Fruit fly (Drosophila melanogaster): ENCODE data around the gene vanin-like.
A peak's percentile ranks its signal among the peaks of the same experiment; 100 is the strongest.

vanin-like gene

dm6 chrX:6225472-6226049, 23.2 kb upstream of the vanin-like start, which contains the start of gene dtn (continued):
- TF ChIP-seq Dref (GFP tag; IDR thresholded peaks at IDR 0.05) (peak; percentile 37), mld (GFP tag; IDR thresholded peaks at IDR 0.05; ENCODE audit: partially characterized antibody) (no peak), Med (GFP tag) (peak; percentile 57), hkb (optimal IDR thresholded peaks at IDR 0.05) (no peak), hkb (GFP tag; IDR thresholded peaks at IDR 0.05) (no peak), CG32767 (GFP tag; IDR thresholded peaks at IDR 0.05) (peak; percentile 76; the same call in 1 of the 2 replicates), crol (GFP tag; IDR thresholded peaks at IDR 0.05) (no peak), tap (tag; optimal IDR thresholded peaks at IDR 0.05) (no peak), Hmx (GFP tag; optimal IDR thresholded peaks at IDR 0.05) (no peak), CG3281 (GFP tag; optimal IDR thresholded peaks at IDR 0.05) (no peak), hb (GFP tag; IDR thresholded peaks at IDR 0.05; ENCODE audit: partially characterized antibody) (no peak), CG34376 (GFP tag; optimal IDR thresholded peaks at IDR 0.05) (peak; percentile 3), Bgb (GFP tag; IDR thresholded peaks at IDR 0.05; ENCODE audit: partially characterized antibody) (no peak), Nf-YB (GFP tag; optimal IDR thresholded peaks at IDR 0.05) (no peak), CG10267 (tag; optimal IDR thresholded peaks at IDR 0.05) (peak; percentile 13), lab (GFP tag; optimal IDR thresholded peaks at IDR 0.05) (no peak), NfI (GFP tag; optimal IDR thresholded peaks at IDR 0.05) (no peak), CG3407 (GFP tag; optimal IDR thresholded peaks at IDR 0.05) (no peak), CG8089 (GFP tag; optimal IDR thresholded peaks at IDR 0.05) (no peak), trem (tag; optimal IDR thresholded peaks at IDR 0.05) (peak; percentile 86), CG15073 (GFP tag; optimal IDR thresholded peaks at IDR 0.05) (no peak), CG8478 (optimal IDR thresholded peaks at IDR 0.05) (peak; percentile 92), z (GFP tag; IDR thresholded peaks at IDR 0.05) (no peak), Hmr (GFP tag; optimal IDR thresholded peaks at IDR 0.05) (no peak), Atf-2 (GFP tag; optimal IDR thresholded peaks at IDR 0.05) (no peak), CHES-1-like (GFP tag; optimal IDR thresholded peaks at IDR 0.05) (no peak), HLH54F (GFP tag; optimal IDR thresholded peaks at IDR 0.05) (no peak), CG13296 (GFP tag; optimal IDR thresholded peaks at IDR 0.05) (no peak), TFAM (GFP tag; optimal IDR thresholded peaks at IDR 0.05) (no peak), chif (GFP tag; optimal IDR thresholded peaks at IDR 0.05) (no peak), Hr39 (optimal IDR thresholded peaks at IDR 0.05) (no peak), Dad (GFP tag; optimal IDR thresholded peaks at IDR 0.05) (no peak), rib (GFP tag; IDR thresholded peaks at IDR 0.05) (no peak), salm (tag; optimal IDR thresholded peaks at IDR 0.05) (no peak), CG10147 (GFP tag; optimal IDR thresholded peaks at IDR 0.05) (peak; percentile 5), CG7745 (tag; optimal IDR thresholded peaks at IDR 0.05) (no peak), kah (GFP tag; optimal IDR thresholded peaks at IDR 0.05) (no peak), dimm (GFP tag; IDR thresholded peaks at IDR 0.05) (no peak), CG7556 (GFP tag; optimal IDR thresholded peaks at IDR 0.05) (no peak), CG11085 (GFP tag; IDR thresholded peaks at IDR 0.05) (no peak), fd3F (GFP tag; optimal IDR thresholded peaks at IDR 0.05) (no peak), CG18599 (GFP tag; optimal IDR thresholded peaks at IDR 0.05) (no peak), dysf (GFP tag; IDR thresholded peaks at IDR 0.05) (no peak), CG1529 (GFP tag; optimal IDR thresholded peaks at IDR 0.05) (no peak), CG13123 (GFP tag; optimal IDR thresholded peaks at IDR 0.05) (no peak), CG17361 (GFP tag; IDR thresholded peaks at IDR 0.05) (no peak), CG8290 (GFP tag; optimal IDR thresholded peaks at IDR 0.05) (no peak), CG8290 (tag; optimal IDR thresholded peaks at IDR 0.05) (no peak), pita (GFP tag; optimal IDR thresholded peaks at IDR 0.05) (no peak), CG13287 (GFP tag; IDR thresholded peaks at IDR 0.05; ENCODE audit: partially characterized antibody) (0 out of 2 replicates have a peak, but pooled peaks have one; percentile 44), MBD-R2 (GFP tag; IDR thresholded peaks at IDR 0.05) (peak; percentile 54; the same call in 1 of the 2 replicates), mam (GFP tag; optimal IDR thresholded peaks at IDR 0.05) (no peak)
